Worm (Caenorhabditis elegans) whole organism, midembryonic: Measurements from ENCODE around the gene skpt-1.

Source experiments
- flt-1 ChIP-seq: fragments of 200-800 bp; sonication (Bioruptor generic); IDR thresholded peaks from 2 replicates; pipeline ENCODE4 v1.3.6; 2022; ENCODE audit warnings: missing genetic modification characterization, missing compliant biosample characterization
- klf-2 ChIP-seq: fragments of 200-800 bp; sonication (Bioruptor generic); conservative IDR thresholded peaks from 2 replicates; pipeline ENCODE4 v1.3.6; 2022; ENCODE audit warnings: missing genetic modification reagents, missing genetic modification characterization, missing compliant biosample characterization

DNA sequence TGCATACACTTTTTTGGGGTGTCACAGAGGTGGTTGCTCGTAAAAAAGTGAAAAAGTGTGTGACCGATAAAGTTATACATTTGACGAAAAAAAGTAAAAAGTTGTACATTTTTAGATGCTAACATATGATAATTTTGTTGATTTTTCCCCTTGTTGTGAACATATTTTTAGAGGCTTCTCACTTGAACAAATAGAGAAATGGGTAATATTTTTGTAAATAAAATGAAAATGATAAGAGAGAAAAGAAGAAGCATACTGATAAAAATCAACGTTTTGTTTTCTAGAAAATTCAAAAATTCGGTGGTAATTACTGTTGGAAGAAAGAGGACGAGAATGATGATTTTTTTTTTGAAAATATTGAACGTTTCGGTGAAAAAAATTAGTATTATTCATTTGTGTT, 27.9 kb downstream of the skpt-1 start:
- TF ChIP-seq klf-2 (no peak), flt-1 (GFP tag; lab: Robert Waterston, UW) (no peak)
